Worm (Caenorhabditis elegans): ENCODE results near the gene nhr-66.
A peak's percentile ranks its signal among the peaks of the same experiment; 100 is the strongest.

- TF ChIP-seq mdl-1 (tag; optimal IDR thresholded peaks at IDR 0.05) (no peak), nhr-23 (tag; optimal IDR thresholded peaks at IDR 0.05) (no peak), ztf-11 (tag; optimal IDR thresholded peaks at IDR 0.05) (no peak), fos-1 (tag; optimal IDR thresholded peaks at IDR 0.05) (peak; percentile 25)
Observed at ce11 chrIV:8232428-8232827, 4.0 kb downstream of the nhr-66 start.
